Worm (Caenorhabditis elegans) whole organism, L2 larva: ENCODE data around the gene F36H12.17.
"Not testable (repeated sequence)": the region's sequence is repeated elsewhere in the genome, so short reads cannot be mapped to it uniquely, and the experiment has no call there.

Experiments
- C34F6.9 ChIP-seq: fragments of 150-350 bp; optimal IDR thresholded peaks from 2 replicates; lab custom pipeline; 2014; ENCODE audit warnings: missing biosample characterization, missing genetic modification characterization
- R02D3.7 ChIP-seq: fragments of 150-350 bp; optimal IDR thresholded peaks from 2 replicates; lab custom pipeline; 2014; ENCODE audit warnings: missing biosample characterization, missing genetic modification characterization
- Y55F3AM.14 ChIP-seq: fragments of 200-800 bp; sonication (Bioruptor generic); optimal IDR thresholded peaks from 2 replicates; lab custom pipeline; 2018; ENCODE audit warnings: mild to moderate bottlenecking, missing genetic modification characterization, missing compliant biosample characterization
- ZK546.5 ChIP-seq: sonication (generic microtip); optimal IDR thresholded peaks from 2 replicates; lab custom pipeline; 2017; ENCODE audit warnings: missing biosample characterization, missing genetic modification characterization
- alr-1 ChIP-seq: fragments of 150-350 bp; optimal IDR thresholded peaks from 2 replicates; lab custom pipeline; 2014; ENCODE audit warnings: missing biosample characterization, missing genetic modification characterization
- ama-1 ChIP-seq: fragments of 150-350 bp; optimal IDR thresholded peaks from 2 replicates; lab custom pipeline; 2018; ENCODE audit warnings: inconsistent platforms
- blmp-1 ChIP-seq: sonication (generic microtip); optimal IDR thresholded peaks from 2 replicates; lab custom pipeline; 2017; ENCODE audit warnings: missing genetic modification characterization, mild to moderate bottlenecking, missing compliant biosample characterization, antibody characterized with exemption, moderate library complexity; ENCODE audit not compliant: insufficient read depth
- ceh-16 ChIP-seq: fragments of 150-350 bp; optimal IDR thresholded peaks from 2 replicates; lab custom pipeline; 2014; ENCODE audit warnings: missing biosample characterization, missing genetic modification characterization
- ceh-82 ChIP-seq: fragments of 150-350 bp; optimal IDR thresholded peaks from 2 replicates; lab custom pipeline; 2014; ENCODE audit warnings: missing biosample characterization, missing genetic modification characterization
- crh-2 ChIP-seq: sonication (generic microtip); optimal IDR thresholded peaks from 2 replicates; lab custom pipeline; 2017; ENCODE audit warnings: missing biosample characterization, missing genetic modification characterization
- dmd-4 ChIP-seq: sonication (generic microtip); optimal IDR thresholded peaks from 2 replicates; lab custom pipeline; 2017; ENCODE audit warnings: missing biosample characterization, missing genetic modification characterization
- egl-27 ChIP-seq: sonication (generic microtip); optimal IDR thresholded peaks from 3 replicates; lab custom pipeline; 2017; ENCODE audit warnings: missing biosample characterization, missing genetic modification reagents, missing genetic modification characterization
- elt-3 ChIP-seq: sonication (generic microtip); optimal IDR thresholded peaks from 2 replicates; lab custom pipeline; 2017; ENCODE audit warnings: missing biosample characterization, missing genetic modification characterization
- lin-13 ChIP-seq: fragments of 150-350 bp; optimal IDR thresholded peaks from 2 replicates; lab custom pipeline; 2014; ENCODE audit warnings: missing biosample characterization, missing genetic modification reagents, missing genetic modification characterization
- lin-39 ChIP-seq: fragments of 150-350 bp; optimal IDR thresholded peaks from 2 replicates; lab custom pipeline; 2014; ENCODE audit warnings: missing biosample characterization, missing genetic modification reagents, missing genetic modification characterization
- mab-5 ChIP-seq: fragments of 150-350 bp; optimal IDR thresholded peaks from 2 replicates; lab custom pipeline; 2014; ENCODE audit warnings: missing biosample characterization, missing genetic modification characterization
- mbf-1 ChIP-seq: sonication (generic microtip); optimal IDR thresholded peaks from 2 replicates; lab custom pipeline; 2017; ENCODE audit warnings: missing biosample characterization, missing genetic modification characterization
- nhr-10 ChIP-seq: sonication (generic microtip); optimal IDR thresholded peaks from 2 replicates; lab custom pipeline; 2017; ENCODE audit warnings: missing biosample characterization, missing genetic modification characterization
- nhr-129 ChIP-seq: fragments of 150-350 bp; optimal IDR thresholded peaks from 2 replicates; lab custom pipeline; 2014; ENCODE audit warnings: missing biosample characterization, missing genetic modification characterization
- nhr-21 ChIP-seq: fragments of 150-350 bp; optimal IDR thresholded peaks from 2 replicates; lab custom pipeline; 2014; ENCODE audit warnings: missing biosample characterization, missing genetic modification characterization
- nhr-237 ChIP-seq: fragments of 150-350 bp; optimal IDR thresholded peaks from 2 replicates; lab custom pipeline; 2014; ENCODE audit warnings: missing biosample characterization, missing genetic modification characterization
- nhr-25 ChIP-seq: fragments of 150-350 bp; sonication (generic microtip); optimal IDR thresholded peaks from 3 replicates; lab custom pipeline; 2014; ENCODE audit warnings: missing biosample characterization, missing genetic modification characterization
- nhr-6 ChIP-seq: fragments of 150-350 bp; optimal IDR thresholded peaks from 2 replicates; lab custom pipeline; 2014; ENCODE audit warnings: missing biosample characterization, missing genetic modification characterization
- nhr-77 ChIP-seq: fragments of 150-350 bp; optimal IDR thresholded peaks from 2 replicates; lab custom pipeline; 2014; ENCODE audit warnings: missing biosample characterization, missing genetic modification characterization
- peb-1 ChIP-seq: fragments of 150-350 bp; optimal IDR thresholded peaks from 2 replicates; lab custom pipeline; 2014; ENCODE audit warnings: missing biosample characterization, missing genetic modification characterization
- skn-1 ChIP-seq: sonication (generic microtip); optimal IDR thresholded peaks from 2 replicates; lab custom pipeline; 2017; ENCODE audit warnings: missing biosample characterization, missing genetic modification characterization
- sma-3 ChIP-seq: sonication (generic microtip); optimal IDR thresholded peaks from 2 replicates; lab custom pipeline; 2016; ENCODE audit warnings: missing genetic modification reagents, missing genetic modification characterization, missing compliant biosample characterization
- sma-9 ChIP-seq, 2 experiments: fragments of 150-350 bp in 1 of 2; sonication (generic microtip) in 1 of 2; optimal IDR thresholded peaks; 2 replicates each; lab custom pipeline; 2014 to 2016; ENCODE audit warnings: missing genetic modification characterization in 2 of 2, mild to moderate bottlenecking in 1 of 2, missing biosample characterization in 1 of 2, missing compliant biosample characterization in 1 of 2, missing genetic modification reagents in 1 of 2, moderate library complexity in 1 of 2
- snpc-4 ChIP-seq: fragments of 150-350 bp; optimal IDR thresholded peaks from 2 replicates; lab custom pipeline; 2014; ENCODE audit warnings: missing biosample characterization, missing genetic modification characterization
- unc-39 ChIP-seq: fragments of 150-350 bp; optimal IDR thresholded peaks from 2 replicates; lab custom pipeline; 2014; ENCODE audit warnings: missing biosample characterization, missing genetic modification characterization
- unc-62 ChIP-seq: fragments of 150-350 bp; optimal IDR thresholded peaks from 2 replicates; lab custom pipeline; 2014; ENCODE audit warnings: missing biosample characterization, missing genetic modification reagents, missing genetic modification characterization
- zag-1 ChIP-seq: fragments of 150-350 bp; optimal IDR thresholded peaks from 2 replicates; lab custom pipeline; 2014; ENCODE audit warnings: missing biosample characterization, missing genetic modification characterization
- ztf-1 ChIP-seq: fragments of 200-800 bp; sonication (Bioruptor generic); conservative IDR thresholded peaks from 2 replicates; pipeline ENCODE4 v1.3.6; 2022; ENCODE audit warnings: missing genetic modification characterization, missing compliant biosample characterization
- ztf-11 ChIP-seq: sonication (generic microtip); optimal IDR thresholded peaks from 2 replicates; lab custom pipeline; 2017; ENCODE audit warnings: missing biosample characterization, missing genetic modification characterization
- ztf-4 ChIP-seq: fragments of 150-350 bp; optimal IDR thresholded peaks from 2 replicates; lab custom pipeline; 2014; ENCODE audit warnings: missing biosample characterization, missing genetic modification characterization

The F36H12.17 gene

DNA sequence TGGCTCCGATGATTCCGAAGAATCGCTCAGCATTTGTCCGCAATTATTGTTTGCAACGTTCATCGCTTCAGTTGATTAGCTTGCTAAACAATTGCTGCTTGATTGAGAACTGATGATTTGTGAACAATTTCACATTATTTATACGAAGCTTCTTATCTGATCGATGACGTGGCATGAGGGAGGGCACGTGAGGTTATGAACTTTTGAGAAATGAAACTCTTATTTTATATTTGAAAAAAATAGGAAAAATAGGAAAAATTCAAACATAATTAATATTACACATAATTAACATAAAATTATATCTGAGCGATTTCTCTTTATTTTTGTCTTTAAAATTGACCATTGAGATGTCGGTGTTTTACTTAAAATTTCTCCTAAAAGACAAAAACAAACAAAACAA lies 23.0 kb downstream of the F36H12.17 start, which contains the start of gene F36H12.10:
Gene F36H12.10, minus strand, starts transcription at position 101 of the 400 bp plus-strand sequence.
- TF ChIP-seq mab-5; lin-13 (GFP tag; lab: Kevin White, UChicago); crh-2 (tag; lab: Kevin White, UChicago): not testable (repeated sequence)

DNA sequence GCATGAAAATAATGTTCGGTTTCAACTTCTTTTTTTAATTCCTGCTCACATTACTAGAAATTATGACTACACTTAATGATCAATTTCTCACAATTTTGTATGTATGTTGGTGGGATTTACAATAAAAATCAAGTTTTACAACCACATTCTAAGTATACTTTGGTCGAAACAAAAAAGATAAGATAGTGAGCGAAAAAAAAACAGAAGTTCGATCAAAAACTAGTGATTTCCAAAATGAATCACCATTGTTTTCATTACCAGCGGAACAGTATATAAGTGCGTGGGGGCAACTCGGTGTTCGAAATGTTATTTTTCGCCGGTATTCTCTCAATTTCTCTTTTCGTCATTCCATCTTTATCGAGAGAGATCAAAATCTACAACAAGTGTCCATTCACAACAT lies 47.1 kb downstream of the F36H12.17 start, which contains the start of gene thn-5:
Gene thn-5, plus strand, starts transcription at position 301 of the 400 bp plus-strand sequence.
- no peak for TF ChIP-seq ztf-1 (GFP tag; lab: Robert Waterston, UW)
- TF ChIP-seq nhr-10 (tag; lab: Kevin White, UChicago) = no peak
- no peak for TF ChIP-seq unc-62 (GFP tag; lab: Kevin White, UChicago)
- TF ChIP-seq ztf-11 (tag; lab: Kevin White, UChicago) = no peak
- TF ChIP-seq crh-2 (tag; lab: Kevin White, UChicago) = no peak
- TF ChIP-seq nhr-237 (tag; lab: Kevin White, UChicago) = no peak
- no peak for TF ChIP-seq ceh-82 (tag; lab: Kevin White, UChicago)
- no peak for TF ChIP-seq nhr-21
- TF ChIP-seq skn-1 (tag; lab: Kevin White, UChicago) = no peak
- TF ChIP-seq C34F6.9 (tag; lab: Kevin White, UChicago) = no peak
- TF ChIP-seq ama-1 (lab: Kevin White, UChicago) = no peak
- TF ChIP-seq mab-5 = no peak
- TF ChIP-seq peb-1 (tag; lab: Kevin White, UChicago) = no peak
- no peak for TF ChIP-seq unc-39
- no peak for TF ChIP-seq nhr-6

DNA sequence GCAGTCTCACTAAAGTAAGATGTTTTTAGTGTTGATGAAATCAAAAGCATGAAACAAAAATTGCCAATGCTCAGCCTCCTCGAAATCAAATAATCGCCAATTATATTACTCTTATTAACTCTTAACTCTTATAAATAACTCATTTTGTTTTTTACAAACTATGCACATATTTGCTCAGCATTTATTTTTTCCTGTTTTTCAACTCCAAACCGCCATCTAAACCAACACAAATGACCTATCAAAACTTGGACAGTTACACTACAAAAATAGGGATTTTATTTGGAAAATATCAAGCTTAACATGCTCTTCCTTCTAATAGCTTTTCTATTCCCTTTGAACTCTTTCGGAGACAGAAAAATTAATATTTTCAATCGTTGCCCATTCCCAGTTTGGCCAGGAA lies 49.0 kb downstream of the F36H12.17 start, which contains the start of gene thn-6:
Gene thn-6, plus strand, starts transcription at position 301 of the 400 bp plus-strand sequence.
- TF ChIP-seq ZK546.5 (tag; lab: Kevin White, UChicago) (no peak), snpc-4 (no peak), blmp-1 (tag; lab: Kevin White, UChicago) (no peak), zag-1 (tag; lab: Kevin White, UChicago) (no peak), ztf-4 (tag; lab: Kevin White, UChicago) (no peak)

DNA sequence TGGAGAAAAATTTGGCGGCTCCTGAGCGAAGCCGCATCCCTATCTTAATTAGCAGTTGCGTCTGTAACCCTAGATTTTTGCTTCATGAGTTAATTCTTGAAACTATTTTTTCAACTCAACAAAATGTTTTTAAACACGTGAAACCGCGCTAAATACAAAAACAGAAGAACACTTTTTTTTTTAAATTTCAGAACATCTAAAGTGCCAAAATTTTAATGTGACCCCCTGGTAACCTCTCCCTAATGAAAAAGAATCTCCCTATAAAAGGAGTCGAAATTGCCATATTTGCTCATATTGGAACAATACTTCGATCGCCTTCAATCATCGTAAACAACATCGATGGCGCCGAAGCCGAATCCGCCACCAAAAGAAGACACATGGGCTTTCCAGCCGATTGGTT lies 51.1 kb downstream of the F36H12.17 start, which contains the start of gene nsph-4.1:
Gene nsph-4.1, plus strand, starts transcription at position 301 of the 400 bp plus-strand sequence.
- not testable (repeated sequence) for TF ChIP-seq nhr-6; lin-39 (tag; lab: Kevin White, UChicago); sma-3 (GFP tag; lab: Kevin White, UChicago)

ce11 chrIV:5225277-5225822 lies 52.3 kb downstream of the F36H12.17 start, which contains the start of gene cylc-1:
cylc-1 (minus strand) TSS chrIV:5225772.
- TF ChIP-seq sma-9 (GFP tag; optimal IDR thresholded peaks at IDR 0.05; lab: Kevin White, UChicago); sma-9 (tag; optimal IDR thresholded peaks at IDR 0.05; lab: Kevin White, UChicago); nhr-129 (tag; lab: Kevin White, UChicago); ceh-16 (tag; lab: Kevin White, UChicago): not testable (repeated sequence)
- TF ChIP-seq, all 48 proteins: peak for 0; not testable (repeated sequence) for 48

DNA sequence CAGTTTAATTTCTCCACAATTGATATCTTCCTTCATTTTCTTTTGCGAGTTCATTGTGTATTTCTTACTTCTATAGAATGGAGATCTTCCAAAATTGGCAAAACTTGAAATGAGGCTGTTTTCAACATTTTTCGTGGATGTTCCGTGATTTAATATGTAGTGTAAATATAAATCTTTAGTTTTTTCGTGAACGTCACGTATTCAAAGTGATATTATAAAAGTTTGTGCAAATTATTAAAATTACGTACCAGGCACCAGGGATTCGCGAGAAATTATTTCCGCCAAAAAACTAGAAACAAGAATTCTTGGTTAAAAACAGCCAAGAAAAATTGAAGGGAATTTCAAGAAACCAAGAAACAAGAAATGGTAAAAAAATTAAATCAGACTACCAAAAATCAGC lies 53.4 kb downstream of the F36H12.17 start, which contains the start of gene Y59E9AL.8:
Gene Y59E9AL.8, minus strand, starts transcription at position 101 of the 400 bp plus-strand sequence.
- TF ChIP-seq mab-5 = no peak

ce11 chrIV:5221721-5222120 lies 55.9 kb downstream of the F36H12.17 start:
- no peak for TF ChIP-seq sma-3 (GFP tag; lab: Kevin White, UChicago)
- TF ChIP-seq Y55F3AM.14 (GFP tag; lab: Kevin White, UChicago) = no peak
- no peak for TF ChIP-seq elt-3 (tag; lab: Kevin White, UChicago)
- TF ChIP-seq nhr-77 = no peak
- TF ChIP-seq egl-27 (tag; lab: Kevin White, UChicago) = no peak
- TF ChIP-seq lin-39 (tag; lab: Kevin White, UChicago) = no peak
- no peak for TF ChIP-seq ztf-11 (tag; lab: Kevin White, UChicago)
- TF ChIP-seq peb-1 (tag; lab: Kevin White, UChicago) = no peak
- no peak for TF ChIP-seq dmd-4 (tag; lab: Kevin White, UChicago)
- TF ChIP-seq nhr-25 (tag; lab: Kevin White, UChicago) = no peak
- TF ChIP-seq R02D3.7 (tag; lab: Kevin White, UChicago) = no peak
- TF ChIP-seq C34F6.9 (tag; lab: Kevin White, UChicago) = no peak
- no peak for TF ChIP-seq mbf-1 (tag; lab: Kevin White, UChicago)
- TF ChIP-seq nhr-10 (tag; lab: Kevin White, UChicago) = no peak
- TF ChIP-seq ceh-82 (tag; lab: Kevin White, UChicago) = no peak
- TF ChIP-seq ceh-16 (tag; lab: Kevin White, UChicago) = no peak
- TF ChIP-seq alr-1 (tag; lab: Kevin White, UChicago) = no peak
- no peak for TF ChIP-seq ztf-4 (tag; lab: Kevin White, UChicago)
